Fruit fly (Drosophila melanogaster): ENCODE data around the gene porin.

The porin gene

dm6 chr2L:10822620-10823019 lies 28.0 kb downstream of the porin start (continued):
- TF ChIP-seq lab (GFP tag; optimal IDR thresholded peaks at IDR 0.05) (peak; percentile 33), croc (GFP tag; conservative IDR thresholded peaks at IDR 0.05) (no peak), dm (GFP tag; optimal IDR thresholded peaks at IDR 0.05) (no peak), caup (GFP tag; optimal IDR thresholded peaks at IDR 0.05; ENCODE audit: severe bottlenecking) (peak; percentile 30), HLH4C (GFP tag; IDR thresholded peaks at IDR 0.05; ENCODE audit: partially characterized antibody) (no peak), seq (GFP tag; IDR thresholded peaks at IDR 0.05) (no peak), stc (GFP tag; IDR thresholded peaks at IDR 0.05) (no peak), CG33557 (GFP tag; optimal IDR thresholded peaks at IDR 0.05) (no peak), pita (GFP tag; optimal IDR thresholded peaks at IDR 0.05) (no peak), CG4328 (GFP tag; optimal IDR thresholded peaks at IDR 0.05) (no peak), CG10209 (GFP tag; optimal IDR thresholded peaks at IDR 0.05) (peak; percentile 3), B-H2 (GFP tag; optimal IDR thresholded peaks at IDR 0.05) (no peak), CG11560 (tag; IDR thresholded peaks at IDR 0.05) (no peak), Ptx1 (GFP tag; IDR thresholded peaks at IDR 0.05) (no peak), Pdp1 (GFP tag; optimal IDR thresholded peaks at IDR 0.05) (no peak), CG2199 (GFP tag; IDR thresholded peaks at IDR 0.05) (no peak), Asciz (GFP tag; optimal IDR thresholded peaks at IDR 0.05) (no peak), hbn (GFP tag; IDR thresholded peaks at IDR 0.05; ENCODE audit: partially characterized antibody) (no peak), phol (tag; optimal IDR thresholded peaks at IDR 0.05) (no peak), CG15479 (GFP tag; optimal IDR thresholded peaks at IDR 0.05) (no peak), pzg (GFP tag; optimal IDR thresholded peaks at IDR 0.05) (no peak), CG3838 (GFP tag; optimal IDR thresholded peaks at IDR 0.05) (no peak), Meics (GFP tag; optimal IDR thresholded peaks at IDR 0.05) (peak; percentile 49), CG9437 (GFP tag; optimal IDR thresholded peaks at IDR 0.05) (no peak), Rfx (GFP tag; IDR thresholded peaks at IDR 0.05) (peak; percentile 28; the same call in 1 of the 2 replicates)

- TF ChIP-seq CG14965 (GFP tag; optimal IDR thresholded peaks at IDR 0.05; ENCODE audit: borderline replicate concordance) (no peak), ab (GFP tag; optimal IDR thresholded peaks at IDR 0.05) (no peak), chinmo (GFP tag; IDR thresholded peaks at IDR 0.05; ENCODE audit: partially characterized antibody) (no peak), CG15011 (GFP tag; optimal IDR thresholded peaks at IDR 0.05) (no peak)
These were observed 30.2 kb downstream of the porin start, which contains the start of gene CG17134 for dm6 chr2L:10820405-10820804. TSS of gene CG17134 (plus strand) at chr2L:10820705.

DNA sequence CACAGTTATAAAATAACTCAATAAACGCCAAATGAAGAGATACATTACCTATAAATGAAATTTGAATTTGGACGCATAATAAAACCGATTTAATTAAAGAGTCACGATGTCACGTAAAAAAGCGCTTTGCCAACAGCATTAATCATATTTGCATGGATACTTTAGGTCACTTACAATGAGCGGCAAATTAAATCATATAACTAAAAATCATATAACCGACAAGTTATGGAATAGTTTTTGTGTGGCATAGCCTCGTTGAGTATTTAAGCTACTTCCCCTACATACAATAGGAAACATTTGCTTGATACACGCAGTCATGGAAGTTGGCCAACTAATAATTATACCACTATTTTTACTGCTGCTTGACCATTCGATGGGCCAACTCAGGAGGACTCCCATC lies 31.8 kb downstream of the porin start, which contains the start of gene CG6508:
Gene CG6508, plus strand, starts transcription at position 301 of the 400 bp plus-strand sequence.
- no peak for TF ChIP-seq CG4854 (GFP tag; optimal IDR thresholded peaks at IDR 0.05)
- TF ChIP-seq Atf-2 (GFP tag; optimal IDR thresholded peaks at IDR 0.05) = no peak
- TF ChIP-seq chinmo (GFP tag; IDR thresholded peaks at IDR 0.05; ENCODE audit: partially characterized antibody) = no peak
- TF ChIP-seq jumu (GFP tag; optimal IDR thresholded peaks at IDR 0.05) = no peak
- TF ChIP-seq CG10431 (GFP tag; optimal IDR thresholded peaks at IDR 0.05) = no peak
- no peak for TF ChIP-seq sr (GFP tag; IDR thresholded peaks at IDR 0.05)
- no peak for TF ChIP-seq CG18599 (GFP tag; optimal IDR thresholded peaks at IDR 0.05)
- no peak for TF ChIP-seq CG4282 (GFP tag; optimal IDR thresholded peaks at IDR 0.05)
- TF ChIP-seq CG32767 (GFP tag; IDR thresholded peaks at IDR 0.05) = no peak
- TF ChIP-seq CG34376 (GFP tag; optimal IDR thresholded peaks at IDR 0.05) = no peak
- TF ChIP-seq CG2202 (tag; optimal IDR thresholded peaks at IDR 0.05) = no peak

Measured in whole organism, embryonic.